Worm (Caenorhabditis elegans): ENCODE data around the gene Y38C1BA.4.

DNA sequence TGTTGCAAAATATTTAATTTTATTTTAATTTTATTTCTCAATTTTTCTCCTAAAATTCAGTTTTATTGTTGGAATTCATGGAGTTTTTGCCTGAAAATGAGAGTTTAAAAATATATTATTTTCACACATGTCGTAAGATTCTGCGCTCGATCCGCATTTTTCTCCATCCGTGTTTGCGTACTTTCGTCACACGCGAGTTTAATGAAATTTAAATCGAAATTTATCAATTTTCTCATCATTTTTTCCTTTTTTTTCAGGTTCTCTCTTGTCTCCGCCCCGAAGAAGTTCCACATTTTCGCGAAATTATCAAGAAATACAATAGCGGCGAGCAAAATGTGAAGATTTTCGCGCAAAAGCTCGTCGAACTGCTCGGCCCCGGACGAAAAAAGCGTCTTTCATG, 24.8 kb downstream of the Y38C1BA.4 start:
- TF ChIP-seq ama-1 (optimal IDR thresholded peaks at IDR 0.05): no peak
- no peak for TF ChIP-seq flt-1 (GFP tag; IDR thresholded peaks at IDR 0.05)
- no peak for TF ChIP-seq tra-4 (tag; optimal IDR thresholded peaks at IDR 0.05)
- no peak for TF ChIP-seq hmbx-1 (tag; optimal IDR thresholded peaks at IDR 0.05)
- TF ChIP-seq ceh-36 (tag; optimal IDR thresholded peaks at IDR 0.05): no peak
- no peak for TF ChIP-seq hmg-4 (GFP tag; optimal IDR thresholded peaks at IDR 0.05)
- no peak for TF ChIP-seq F13C5.2 (tag; optimal IDR thresholded peaks at IDR 0.05)
- no peak for TF ChIP-seq tbx-37 (GFP tag; conservative IDR thresholded peaks at IDR 0.05)
- no peak for TF ChIP-seq B0310.2 (tag; optimal IDR thresholded peaks at IDR 0.05)
- TF ChIP-seq aly-1 (tag; optimal IDR thresholded peaks at IDR 0.05): no peak
- TF ChIP-seq tbx-11 (GFP tag; IDR thresholded peaks at IDR 0.05): no peak
- no peak for TF ChIP-seq scrt-1 (GFP tag; IDR thresholded peaks at IDR 0.05)

Data from whole organism, early embryonic.